Fruit fly (Drosophila melanogaster): ENCODE measurements around the gene sas.

dm6 chr3R:7139188-7140038 is 23.2 kb upstream of the sas start:
- TF ChIP-seq EcR (GFP tag; optimal IDR thresholded peaks at IDR 0.05) (no peak), CG8478 (optimal IDR thresholded peaks at IDR 0.05) (no peak), pan (optimal IDR thresholded peaks at IDR 0.05) (no peak), psq (optimal IDR thresholded peaks at IDR 0.05) (no peak), Dll (optimal IDR thresholded peaks at IDR 0.05) (no peak), usp (GFP tag; optimal IDR thresholded peaks at IDR 0.05) (no peak)
